Fruit fly (Drosophila melanogaster): ENCODE data around the gene CG43091.

CG43091 gene

dm6 chr3R:22793953-22794352 is 25.4 kb upstream of the CG43091 start (continued):
- TF ChIP-seq CG8290 (GFP tag; optimal IDR thresholded peaks at IDR 0.05) (no peak), CG8290 (tag; optimal IDR thresholded peaks at IDR 0.05) (no peak), tin (GFP tag; optimal IDR thresholded peaks at IDR 0.05) (no peak), CG10147 (GFP tag; optimal IDR thresholded peaks at IDR 0.05) (no peak), CG3847 (GFP tag; IDR thresholded peaks at IDR 0.05) (0 out of 2 replicates have a peak, but pooled peaks have one; percentile 8), CG15073 (GFP tag; optimal IDR thresholded peaks at IDR 0.05) (no peak), cas (GFP tag; IDR thresholded peaks at IDR 0.05) (no peak), Atf-2 (GFP tag; optimal IDR thresholded peaks at IDR 0.05) (no peak), luna (GFP tag; optimal IDR thresholded peaks at IDR 0.05) (no peak), B-H2 (GFP tag; optimal IDR thresholded peaks at IDR 0.05) (peak; percentile 37), yki (optimal IDR thresholded peaks at IDR 0.05) (no peak), CG2120 (GFP tag; optimal IDR thresholded peaks at IDR 0.05) (no peak), CG9797 (GFP tag; optimal IDR thresholded peaks at IDR 0.05) (no peak), NC2α (GFP tag; optimal IDR thresholded peaks at IDR 0.05) (no peak), dpn (GFP tag; optimal IDR thresholded peaks at IDR 0.05) (peak in 1 of 2 experiments; percentile 1), CG11085 (GFP tag; IDR thresholded peaks at IDR 0.05) (no peak), Awh (GFP tag; IDR thresholded peaks at IDR 0.05) (no peak), CG7271 (tag; optimal IDR thresholded peaks at IDR 0.05) (no peak), CG10274 (GFP tag; optimal IDR thresholded peaks at IDR 0.05) (no peak), HHEX (GFP tag; optimal IDR thresholded peaks at IDR 0.05) (no peak), bcd (GFP tag; optimal IDR thresholded peaks at IDR 0.05) (no peak), amos (GFP tag; IDR thresholded peaks at IDR 0.05; ENCODE audit: partially characterized antibody) (peak; percentile 64; the same call in 1 of the 2 replicates), exex (tag; optimal IDR thresholded peaks at IDR 0.05) (no peak), CG12942 (GFP tag; optimal IDR thresholded peaks at IDR 0.05) (no peak), dmrt99B (tag; optimal IDR thresholded peaks at IDR 0.05) (no peak), CG17328 (GFP tag; IDR thresholded peaks at IDR 0.05) (no peak), Dll (GFP tag; IDR thresholded peaks at IDR 0.05; ENCODE audit: partially characterized antibody) (no peak), Jarid2 (GFP tag; optimal IDR thresholded peaks at IDR 0.05) (peak; percentile 1), HLHmδ (GFP tag; optimal IDR thresholded peaks at IDR 0.05) (no peak), CG4328 (GFP tag; optimal IDR thresholded peaks at IDR 0.05) (no peak), CG12155 (GFP tag; optimal IDR thresholded peaks at IDR 0.05) (no peak), Scr (GFP tag; IDR thresholded peaks at IDR 0.05; ENCODE audit: partially characterized antibody) (peak; percentile 53), Dip3 (GFP tag; optimal IDR thresholded peaks at IDR 0.05) (no peak), CG13287 (GFP tag; IDR thresholded peaks at IDR 0.05; ENCODE audit: partially characterized antibody) (no peak), salm (tag; optimal IDR thresholded peaks at IDR 0.05) (no peak), pros (GFP tag; optimal IDR thresholded peaks at IDR 0.05) (no peak), mam (GFP tag; optimal IDR thresholded peaks at IDR 0.05) (no peak), tup (GFP tag; optimal IDR thresholded peaks at IDR 0.05) (no peak), CG42726 (GFP tag; IDR thresholded peaks at IDR 0.05; ENCODE audit: partially characterized antibody) (peak; percentile 76), Nf-YA (GFP tag; IDR thresholded peaks at IDR 0.05) (no peak), bigmax (GFP tag; optimal IDR thresholded peaks at IDR 0.05) (no peak), Side (GFP tag; optimal IDR thresholded peaks at IDR 0.05) (no peak), CG13296 (GFP tag; optimal IDR thresholded peaks at IDR 0.05) (no peak), fd96Cb (tag; optimal IDR thresholded peaks at IDR 0.05) (no peak), MBD-R2 (GFP tag; IDR thresholded peaks at IDR 0.05) (no peak), CG7745 (tag; optimal IDR thresholded peaks at IDR 0.05) (no peak), lola (GFP tag; optimal IDR thresholded peaks at IDR 0.05) (no peak), ranshi (GFP tag; IDR thresholded peaks at IDR 0.05) (no peak), CG3065 (GFP tag; optimal IDR thresholded peaks at IDR 0.05) (no peak), chinmo (GFP tag; IDR thresholded peaks at IDR 0.05; ENCODE audit: partially characterized antibody) (0 out of 4 replicates have a peak, but pooled peaks have one; percentile 43), CG1233 (GFP tag; optimal IDR thresholded peaks at IDR 0.05) (no peak)

Data from whole organism, embryonic.